Fruit fly (Drosophila melanogaster): ENCODE results near the gene CG43182.

Gene CG43182

DNA sequence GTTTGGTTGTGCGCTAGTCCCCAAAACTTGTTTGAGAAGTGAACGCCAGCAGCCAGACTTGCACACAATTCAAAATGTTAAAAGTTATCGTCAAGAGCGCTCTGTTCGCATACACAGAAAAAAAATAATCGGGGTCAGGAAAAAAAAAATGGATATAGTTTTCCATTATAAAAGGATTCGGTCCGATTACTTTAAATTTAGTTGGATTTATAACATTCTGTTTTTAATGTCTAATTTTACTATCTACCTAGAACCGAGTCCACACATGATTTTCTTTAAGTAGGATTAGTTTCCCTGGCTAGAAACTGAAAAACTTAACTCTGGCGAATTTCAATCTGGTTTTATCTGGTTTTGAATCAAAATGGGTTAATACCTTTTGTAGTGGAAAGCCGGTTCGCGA, 7.6 kb upstream of the CG43182 start (continued):
- TF ChIP-seq Mad (GFP tag; optimal IDR thresholded peaks at IDR 0.05) = no peak
- TF ChIP-seq gcm (GFP tag; optimal IDR thresholded peaks at IDR 0.05) = no peak
- no peak for TF ChIP-seq CG3726 (GFP tag; IDR thresholded peaks at IDR 0.05)
- no peak for TF ChIP-seq ATbp (GFP tag; optimal IDR thresholded peaks at IDR 0.05)
- TF ChIP-seq Myb (GFP tag; optimal IDR thresholded peaks at IDR 0.05) = no peak
- peak; percentile 25; the same call in 1 of the 2 replicates for TF ChIP-seq Atf6 (GFP tag; IDR thresholded peaks at IDR 0.05)
- TF ChIP-seq CG11247 (GFP tag; IDR thresholded peaks at IDR 0.05) = no peak
- no peak for TF ChIP-seq CG10267 (tag; optimal IDR thresholded peaks at IDR 0.05)
- TF ChIP-seq CG6175 (GFP tag; IDR thresholded peaks at IDR 0.05) = no peak
- TF ChIP-seq CG33557 (GFP tag; optimal IDR thresholded peaks at IDR 0.05) = no peak
- no peak for TF ChIP-seq toy (GFP tag; IDR thresholded peaks at IDR 0.05)
- TF ChIP-seq CG4424 (GFP tag; optimal IDR thresholded peaks at IDR 0.05) = no peak
- TF ChIP-seq B-H2 (GFP tag; optimal IDR thresholded peaks at IDR 0.05) = no peak
- TF ChIP-seq lilli (GFP tag; optimal IDR thresholded peaks at IDR 0.05) = peak; percentile 8
- no peak for TF ChIP-seq CG18476 (GFP tag; optimal IDR thresholded peaks at IDR 0.05)
- TF ChIP-seq Dbx (GFP tag; IDR thresholded peaks at IDR 0.05) = no peak
- no peak for TF ChIP-seq Dref (GFP tag; IDR thresholded peaks at IDR 0.05)
- TF ChIP-seq CG3847 (GFP tag; IDR thresholded peaks at IDR 0.05) = no peak
- no peak for TF ChIP-seq lov (optimal IDR thresholded peaks at IDR 0.05)
- no peak for TF ChIP-seq lov (GFP tag; IDR thresholded peaks at IDR 0.05)
- no peak for TF ChIP-seq CG1024 (GFP tag; IDR thresholded peaks at IDR 0.05)
- no peak for TF ChIP-seq sens-2 (GFP tag; IDR thresholded peaks at IDR 0.05)
- TF ChIP-seq Fer3 (tag; optimal IDR thresholded peaks at IDR 0.05) = no peak
- TF ChIP-seq schlank (tag; optimal IDR thresholded peaks at IDR 0.05) = no peak
- TF ChIP-seq CG7987 (GFP tag; optimal IDR thresholded peaks at IDR 0.05) = no peak
- TF ChIP-seq cad (GFP tag; optimal IDR thresholded peaks at IDR 0.05) = no peak
- peak; percentile 34 for TF ChIP-seq CG3281 (GFP tag; optimal IDR thresholded peaks at IDR 0.05)
- no peak for TF ChIP-seq CG10209 (GFP tag; optimal IDR thresholded peaks at IDR 0.05)
- no peak for TF ChIP-seq Side (GFP tag; optimal IDR thresholded peaks at IDR 0.05)
- TF ChIP-seq abd-A (tag; optimal IDR thresholded peaks at IDR 0.05) = no peak
- 0 out of 2 replicates have a peak, but pooled peaks have one; percentile 24 for TF ChIP-seq CG17328 (GFP tag; IDR thresholded peaks at IDR 0.05)
- TF ChIP-seq CG10147 (GFP tag; optimal IDR thresholded peaks at IDR 0.05) = no peak
- no peak for TF ChIP-seq CG3065 (GFP tag; optimal IDR thresholded peaks at IDR 0.05)
- TF ChIP-seq stwl (tag; optimal IDR thresholded peaks at IDR 0.05) = no peak
- 0 out of 3 replicates have a peak, but pooled peaks have one; percentile 26 for TF ChIP-seq row (GFP tag; IDR thresholded peaks at IDR 0.05)
- TF ChIP-seq usp (GFP tag; optimal IDR thresholded peaks at IDR 0.05) = no peak
- peak; percentile 34; the same call in 1 of the 2 replicates for TF ChIP-seq slbo (GFP tag; IDR thresholded peaks at IDR 0.05)
- TF ChIP-seq CG17385 (GFP tag; optimal IDR thresholded peaks at IDR 0.05) = peak; percentile 10
- TF ChIP-seq nom (GFP tag; optimal IDR thresholded peaks at IDR 0.05) = peak; percentile 76
- 0 out of 2 replicates have a peak, but pooled peaks have one; percentile 9 for TF ChIP-seq HLH3B (GFP tag; IDR thresholded peaks at IDR 0.05)
- TF ChIP-seq ind (GFP tag; optimal IDR thresholded peaks at IDR 0.05) = no peak
- no peak for TF ChIP-seq wek (GFP tag; optimal IDR thresholded peaks at IDR 0.05)
- TF ChIP-seq Blimp-1 (GFP tag; optimal IDR thresholded peaks at IDR 0.05) = peak; percentile 23
- peak in 1 of 2 experiments; percentile 0 for TF ChIP-seq chif (GFP tag; optimal IDR thresholded peaks at IDR 0.05)
- TF ChIP-seq CG10274 (GFP tag; optimal IDR thresholded peaks at IDR 0.05) = no peak
- TF ChIP-seq CG8388 (GFP tag; optimal IDR thresholded peaks at IDR 0.05) = peak; percentile 11
- TF ChIP-seq ERR (GFP tag; optimal IDR thresholded peaks at IDR 0.05) = no peak
- TF ChIP-seq CG2120 (GFP tag; optimal IDR thresholded peaks at IDR 0.05) = peak; percentile 22
- TF ChIP-seq CG6254 (GFP tag; optimal IDR thresholded peaks at IDR 0.05) = no peak
- no peak for TF ChIP-seq sima (GFP tag; optimal IDR thresholded peaks at IDR 0.05)
- TF ChIP-seq Hey (tag; optimal IDR thresholded peaks at IDR 0.05) = no peak
- 0 out of 3 replicates have a peak, but pooled peaks have one; percentile 13 for TF ChIP-seq CG11695 (GFP tag; IDR thresholded peaks at IDR 0.05)
